Fruit fly (Drosophila melanogaster) whole organism, prepupa: Measurements from ENCODE around the gene alpha-Spec.

Experiments used
- Blimp-1 ChIP-seq: fragments of 200-800 bp; sonication (Bioruptor generic); optimal IDR thresholded peaks from 3 replicates; lab custom pipeline; 2017; ENCODE audit warnings: missing biosample characterization, missing genetic modification characterization, mild to moderate bottlenecking, moderate library complexity, missing genetic modification reagents
- CG11762 ChIP-seq: fragments of 200-800 bp; sonication (Bioruptor generic); optimal IDR thresholded peaks from 3 replicates; lab custom pipeline; 2016; ENCODE audit warnings: missing biosample characterization, missing genetic modification characterization; ENCODE audit not compliant: insufficient read depth
- CG11902 ChIP-seq: fragments of 200-800 bp; sonication (Bioruptor generic); optimal IDR thresholded peaks from 3 replicates; lab custom pipeline; 2016; ENCODE audit warnings: missing biosample characterization, missing genetic modification characterization
- CG15336 ChIP-seq: fragments of 200-800 bp; sonication (Bioruptor generic); IDR thresholded peaks from 2 replicates; pipeline ENCODE4 v1.3.6; 2022; ENCODE audit warnings: missing biosample characterization, missing genetic modification characterization
- CG16779 ChIP-seq: fragments of 200-800 bp; sonication (Bioruptor generic); optimal IDR thresholded peaks from 3 replicates; lab custom pipeline; 2017; ENCODE audit warnings: missing biosample characterization, mild to moderate bottlenecking, missing genetic modification characterization
- CG3032 ChIP-seq: fragments of 200-800 bp; optimal IDR thresholded peaks from 2 replicates; lab custom pipeline; 2019; ENCODE audit warnings: missing biosample characterization, mild to moderate bottlenecking, missing genetic modification characterization, moderate library complexity
- CG31627 ChIP-seq: fragments of 200-800 bp; sonication (Bioruptor generic); optimal IDR thresholded peaks from 3 replicates; lab custom pipeline; 2016; ENCODE audit warnings: missing biosample characterization, missing genetic modification characterization
- CG32006 ChIP-seq: fragments of 200-800 bp; sonication (Bioruptor generic); optimal IDR thresholded peaks from 3 replicates; lab custom pipeline; 2017; ENCODE audit warnings: missing biosample characterization, mild to moderate bottlenecking, missing genetic modification characterization
- CG34406 ChIP-seq: fragments of 200-800 bp; sonication (Bioruptor generic); optimal IDR thresholded peaks from 3 replicates; lab custom pipeline; 2016; ENCODE audit warnings: missing biosample characterization, missing genetic modification characterization
- CG3919 ChIP-seq: fragments of 200-800 bp; sonication (Bioruptor generic); optimal IDR thresholded peaks from 3 replicates; lab custom pipeline; 2016; ENCODE audit warnings: missing biosample characterization, missing genetic modification characterization
- CG6276 ChIP-seq: fragments of 200-800 bp; sonication (Bioruptor generic); optimal IDR thresholded peaks from 2 replicates; lab custom pipeline; 2017; ENCODE audit warnings: missing biosample characterization, mild to moderate bottlenecking, missing genetic modification characterization
- CG6808 ChIP-seq: fragments of 200-800 bp; sonication (Bioruptor generic); optimal IDR thresholded peaks from 3 replicates; lab custom pipeline; 2017; ENCODE audit warnings: missing biosample characterization, missing genetic modification characterization, mild to moderate bottlenecking, moderate library complexity, missing genetic modification reagents
- CG8119 ChIP-seq: fragments of 200-800 bp; sonication (Bioruptor generic); IDR thresholded peaks from 3 replicates; pipeline ENCODE4 v1.3.6; 2022; ENCODE audit warnings: missing biosample characterization, missing genetic modification characterization
- CG8319 ChIP-seq: fragments of 200-800 bp; sonication (Bioruptor generic); optimal IDR thresholded peaks from 3 replicates; lab custom pipeline; 2016; ENCODE audit warnings: missing biosample characterization, missing genetic modification characterization
- CG8632 ChIP-seq: fragments of 200-800 bp; sonication (Bioruptor generic); optimal IDR thresholded peaks from 3 replicates; lab custom pipeline; 2016; ENCODE audit warnings: missing biosample characterization, missing genetic modification characterization
- Eip75B ChIP-seq: fragments of 200-800 bp; sonication (Bioruptor generic); optimal IDR thresholded peaks from 3 replicates; lab custom pipeline; 2016; ENCODE audit warnings: missing biosample characterization, missing genetic modification characterization
- Eip78C ChIP-seq: fragments of 200-800 bp; sonication (Bioruptor generic); peaks from one replicate; lab custom pipeline; 2016; ENCODE audit warnings: missing biosample characterization, missing genetic modification characterization
- Eip93F ChIP-seq: fragments of 200-800 bp; sonication (Bioruptor generic); optimal IDR thresholded peaks from 2 replicates; lab custom pipeline; 2016; ENCODE audit warnings: missing biosample characterization, mild to moderate bottlenecking, missing genetic modification characterization
- Ets96B ChIP-seq: fragments of 200-800 bp; optimal IDR thresholded peaks from 2 replicates; lab custom pipeline; 2019; ENCODE audit warnings: missing biosample characterization, mild to moderate bottlenecking, missing genetic modification characterization, moderate library complexity
- Gug ChIP-seq: fragments of 200-800 bp; sonication (Bioruptor generic); IDR thresholded peaks from 2 replicates; pipeline ENCODE4 v1.3.6; 2022; ENCODE audit warnings: missing biosample characterization, missing genetic modification characterization
- Hr38 ChIP-seq: sonication (Bioruptor generic); optimal IDR thresholded peaks from 2 replicates; lab custom pipeline; 2016; ENCODE audit warnings: missing biosample characterization, missing genetic modification characterization
- Hr39 ChIP-seq: fragments of 200-800 bp; sonication (Bioruptor generic); optimal IDR thresholded peaks from 2 replicates; lab custom pipeline; 2016; ENCODE audit warnings: missing biosample characterization, missing genetic modification characterization
- Lpt ChIP-seq: fragments of 200-800 bp; sonication (Bioruptor generic); optimal IDR thresholded peaks from 3 replicates; lab custom pipeline; 2016; ENCODE audit warnings: missing biosample characterization, missing genetic modification characterization
- OdsH ChIP-seq: fragments of 200-800 bp; sonication (Bioruptor generic); optimal IDR thresholded peaks from 3 replicates; lab custom pipeline; 2016; ENCODE audit warnings: missing biosample characterization, missing genetic modification characterization
- Smox ChIP-seq: fragments of 200-800 bp; sonication (Bioruptor generic); optimal IDR thresholded peaks from 3 replicates; lab custom pipeline; 2016; ENCODE audit warnings: missing biosample characterization, missing genetic modification characterization
- Sox14 ChIP-seq: fragments of 200-800 bp; sonication (Bioruptor generic); optimal IDR thresholded peaks from 3 replicates; lab custom pipeline; 2016; ENCODE audit warnings: missing biosample characterization, missing genetic modification characterization
- Sox15 ChIP-seq: fragments of 200-800 bp; sonication (Bioruptor generic); optimal IDR thresholded peaks from 3 replicates; lab custom pipeline; 2016; ENCODE audit warnings: missing biosample characterization, missing genetic modification characterization
- cyc ChIP-seq: fragments of 200-800 bp; sonication (Bioruptor generic); optimal IDR thresholded peaks from 3 replicates; lab custom pipeline; 2016; ENCODE audit warnings: missing biosample characterization, missing genetic modification characterization
- dac ChIP-seq: fragments of 200-800 bp; sonication (Bioruptor generic); optimal IDR thresholded peaks from 2 replicates; lab custom pipeline; 2017; ENCODE audit warnings: missing biosample characterization, mild to moderate bottlenecking, missing genetic modification characterization
- dsx ChIP-seq: fragments of 200-800 bp; optimal IDR thresholded peaks from 3 replicates; lab custom pipeline; 2019; ENCODE audit warnings: missing biosample characterization, mild to moderate bottlenecking, missing genetic modification characterization, moderate library complexity; ENCODE audit not compliant: poor library complexity, severe bottlenecking
- eg ChIP-seq: fragments of 200-800 bp; sonication (Bioruptor generic); IDR thresholded peaks from 3 replicates; pipeline ENCODE4 v1.3.6; 2022; ENCODE audit warnings: missing biosample characterization, missing genetic modification characterization
- fd59A ChIP-seq: fragments of 200-800 bp; sonication (Bioruptor generic); optimal IDR thresholded peaks from 2 replicates; lab custom pipeline; 2017; ENCODE audit warnings: missing biosample characterization, mild to moderate bottlenecking, missing genetic modification characterization, missing genetic modification reagents
- fd85E ChIP-seq: fragments of 200-800 bp; sonication (Bioruptor generic); optimal IDR thresholded peaks from 3 replicates; lab custom pipeline; 2016; ENCODE audit warnings: missing biosample characterization, missing genetic modification characterization
- lz ChIP-seq: fragments of 200-800 bp; sonication (Bioruptor generic); optimal IDR thresholded peaks from 3 replicates; lab custom pipeline; 2016; ENCODE audit warnings: missing biosample characterization, missing genetic modification characterization
- net ChIP-seq: fragments of 200-800 bp; sonication (Bioruptor generic); optimal IDR thresholded peaks from 3 replicates; lab custom pipeline; 2016; ENCODE audit warnings: missing biosample characterization, missing genetic modification characterization
- pdm3 ChIP-seq: fragments of 200-800 bp; sonication (Bioruptor generic); optimal IDR thresholded peaks from 3 replicates; lab custom pipeline; 2016; ENCODE audit warnings: missing biosample characterization, missing genetic modification characterization
- spab ChIP-seq: fragments of 200-800 bp; sonication (Bioruptor generic); optimal IDR thresholded peaks from 2 replicates; lab custom pipeline; 2017; ENCODE audit warnings: missing biosample characterization, mild to moderate bottlenecking, missing genetic modification characterization, missing genetic modification reagents
- ss ChIP-seq, 2 experiments: fragments of 200-800 bp; sonication (Bioruptor generic); optimal IDR thresholded peaks; 2 replicates in 1 of 2; 3 replicates in 1 of 2; lab custom pipeline; 2017 to 2018; ENCODE audit warnings: mild to moderate bottlenecking in 2 of 2, missing biosample characterization in 2 of 2, missing genetic modification characterization in 2 of 2, moderate library complexity in 1 of 2
- svp ChIP-seq: fragments of 200-800 bp; sonication (Bioruptor generic); peaks from one replicate; lab custom pipeline; 2016; ENCODE audit warnings: missing biosample characterization, missing genetic modification characterization
- topi ChIP-seq: fragments of 200-800 bp; sonication (Bioruptor generic); optimal IDR thresholded peaks from 3 replicates; lab custom pipeline; 2016; ENCODE audit warnings: missing biosample characterization, missing genetic modification characterization
- vri ChIP-seq: fragments of 200-800 bp; sonication (Bioruptor generic); optimal IDR thresholded peaks from 3 replicates; lab custom pipeline; 2016; ENCODE audit warnings: missing biosample characterization, mild to moderate bottlenecking, missing genetic modification characterization

Gene alpha-Spec

dm6 chr3L:1755458-1755984, 39.6 kb downstream of the alpha-Spec start, which contains the start of gene Cht2 (continued):
- TF ChIP-seq Ets96B (no peak), Eip93F (GFP tag; lab: Kevin White, UChicago) (peak; percentile 1), Hr38 (no peak), CG31627 (GFP tag; lab: Kevin White, UChicago) (no peak), CG6808 (peak; percentile 25), topi (no peak), Gug (GFP tag; lab: Robert Waterston, UW) (no peak), svp (GFP tag; lab: Kevin White, UChicago) (no peak), CG16779 (no peak), fd85E (GFP tag; lab: Kevin White, UChicago) (no peak), Smox (no peak), CG3032 (no peak), CG3919 (no peak), vri (GFP tag; lab: Kevin White, UChicago) (no peak), Lpt (GFP tag; lab: Kevin White, UChicago) (peak; percentile 69), ss (GFP tag; optimal IDR thresholded peaks at IDR 0.05; lab: Kevin White, UChicago) (peak; percentile 42 to 61), cyc (no peak), CG34406 (GFP tag; lab: Kevin White, UChicago) (no peak), CG6276 (GFP tag; lab: Kevin White, UChicago) (no peak), OdsH (GFP tag; lab: Kevin White, UChicago) (no peak), CG32006 (GFP tag; lab: Kevin White, UChicago) (no peak), CG8632 (GFP tag; lab: Kevin White, UChicago) (no peak), Blimp-1 (no peak), pdm3 (GFP tag; lab: Kevin White, UChicago) (no peak), Sox15 (GFP tag; lab: Kevin White, UChicago) (no peak), eg (peak; percentile 67; the same call in 1 of the 3 replicates), CG8319 (no peak), Hr39 (GFP tag; lab: Kevin White, UChicago) (no peak), CG11762 (GFP tag; lab: Kevin White, UChicago) (no peak), net (GFP tag; lab: Kevin White, UChicago) (no peak), CG8119 (peak; percentile 53; the same call in 2 of the 3 replicates), spab (GFP tag; lab: Kevin White, UChicago) (no peak), dac (GFP tag; lab: Kevin White, UChicago) (no peak), lz (no peak), Eip75B (GFP tag; lab: Kevin White, UChicago) (no peak), Eip78C (GFP tag; lab: Kevin White, UChicago) (peak; percentile 62), CG15336 (GFP tag; lab: Robert Waterston, UW) (peak; percentile 54; the same call in 1 of the 2 replicates), Sox14 (GFP tag; lab: Kevin White, UChicago) (no peak)

- no peak for TF ChIP-seq fd59A (GFP tag; lab: Kevin White, UChicago)
- TF ChIP-seq Blimp-1, result peak; percentile 77
- TF ChIP-seq CG11902 (GFP tag; lab: Kevin White, UChicago), result no peak
These were observed 40.2 kb downstream of the alpha-Spec start for dm6 chr3L:1754935-1755334.

- TF ChIP-seq dsx (GFP tag; lab: Kevin White, UChicago), result peak; percentile 91
- TF ChIP-seq CG8632 (GFP tag; lab: Kevin White, UChicago), result no peak
These were observed 40.9 kb downstream of the alpha-Spec start for dm6 chr3L:1754262-1754661.
